Worm (Caenorhabditis elegans) whole organism, L1 larva: Measurements from ENCODE around the gene dpy-6.

Source experiments
- ceh-82 ChIP-seq, 3 experiments: fragments of 150-350 bp in 1 of 3; sonication (generic microtip) in 2 of 3; optimal IDR thresholded peaks; 2 replicates each; lab custom pipeline; 2014 to 2017; ENCODE audit warnings: missing biosample characterization in 3 of 3, missing genetic modification characterization in 3 of 3
- efl-1 ChIP-seq, 4 experiments: fragments of 150-350 bp; optimal IDR thresholded peaks in 3 of 4; peaks in 1 of 4; 1 replicate in 1 of 4; 2 replicates in 3 of 4; lab custom pipeline; 2014; ENCODE audit warnings: missing biosample characterization in 2 of 4, missing genetic modification characterization in 2 of 4, missing genetic modification reagents in 2 of 4
- fkh-10 ChIP-seq: sonication (generic microtip); optimal IDR thresholded peaks from 2 replicates; lab custom pipeline; 2017; ENCODE audit warnings: missing biosample characterization, missing genetic modification reagents, missing genetic modification characterization
- jun-1 ChIP-seq: fragments of 150-350 bp; optimal IDR thresholded peaks from 2 replicates; lab custom pipeline; 2014; ENCODE audit warnings: missing biosample characterization, missing genetic modification reagents, missing genetic modification characterization
- lir-3 ChIP-seq: sonication (generic microtip); optimal IDR thresholded peaks from 2 replicates; lab custom pipeline; 2016; ENCODE audit warnings: mild to moderate bottlenecking, missing genetic modification characterization, moderate library complexity, missing compliant biosample characterization; ENCODE audit not compliant: poor library complexity
- nhr-12 ChIP-seq: sonication (generic microtip); optimal IDR thresholded peaks from 2 replicates; lab custom pipeline; 2017; ENCODE audit warnings: missing biosample characterization, missing genetic modification characterization
- nhr-71 ChIP-seq: sonication (generic microtip); optimal IDR thresholded peaks from 2 replicates; lab custom pipeline; 2016; ENCODE audit warnings: mild to moderate bottlenecking, missing genetic modification characterization, moderate library complexity, missing compliant biosample characterization

ce11 chrX:8421594-8421993 lies 33.8 kb downstream of the dpy-6 start:
- TF ChIP-seq nhr-71 (no peak), fkh-10 (GFP tag; lab: Kevin White, UChicago) (no peak), efl-1 (optimal IDR thresholded peaks at IDR 0.05; lab: Kevin White, UChicago) (no peak), efl-1 (GFP tag; optimal IDR thresholded peaks at IDR 0.05 in 1 of 2; lab: Kevin White, UChicago) (no peak), lir-3 (tag; lab: Kevin White, UChicago) (no peak), jun-1 (tag; lab: Kevin White, UChicago) (no peak), nhr-12 (no peak), ceh-82 (tag; optimal IDR thresholded peaks at IDR 0.05; lab: Kevin White, UChicago) (no peak)
